Fruit fly (Drosophila melanogaster) S2 (cell line): Measurements from ENCODE around the gene Naxd.

ENCODE experiments used
- CG8478 ChIP-seq: fragments of >200 bp; optimal IDR thresholded peaks from 2 replicates; lab custom pipeline; 2018
- CTCF ChIP-seq, 2 experiments: fragments of >200 bp; optimal IDR thresholded peaks; 2 replicates each; lab custom pipeline; 2018

- TF ChIP-seq CG8478 (lab: Kevin White, UChicago) (no peak), CTCF (optimal IDR thresholded peaks at IDR 0.05; lab: Kevin White, UChicago) (no peak)
Measured at dm6 chr3L:19079067-19079466, 18.4 kb downstream of the Naxd start.
